Worm (Caenorhabditis elegans): ENCODE results near the gene Y50D4C.12.

- TF ChIP-seq fkh-10 (GFP tag; optimal IDR thresholded peaks at IDR 0.05), result no peak
- TF ChIP-seq pqm-1 (tag; optimal IDR thresholded peaks at IDR 0.05), result no peak
- TF ChIP-seq lin-39 (tag; optimal IDR thresholded peaks at IDR 0.05), result no peak
- TF ChIP-seq nhr-12 (tag; optimal IDR thresholded peaks at IDR 0.05), result no peak
- no peak for TF ChIP-seq nhr-77 (tag; optimal IDR thresholded peaks at IDR 0.05)
Observed at ce11 chrV:978617-979016, 3.8 kb upstream of the Y50D4C.12 start.

All from whole organism, L1 larva.